Fruit fly (Drosophila melanogaster) whole organism, pupa: ENCODE data around the gene Acp32CD.

Source experiments
- CG10348 ChIP-seq: fragments of 200-800 bp; sonication (Bioruptor generic); IDR thresholded peaks from 2 replicates; pipeline ENCODE4 v1.3.6; 2022; ENCODE audit warnings: missing biosample characterization, missing genetic modification characterization
- CG12605 ChIP-seq: fragments of 200-800 bp; sonication (Bioruptor generic); IDR thresholded peaks from 2 replicates; pipeline ENCODE4 v1.3.6; 2022; ENCODE audit warnings: missing biosample characterization, missing genetic modification characterization
- CG8301 ChIP-seq: fragments of 200-800 bp; sonication (Bioruptor generic); optimal IDR thresholded peaks from 2 replicates; lab custom pipeline; 2018; ENCODE audit warnings: missing biosample characterization, mild to moderate bottlenecking, missing genetic modification characterization
- CG9948 ChIP-seq: fragments of 200-800 bp; sonication (Bioruptor generic); optimal IDR thresholded peaks from 2 replicates; lab custom pipeline; 2018; ENCODE audit warnings: missing biosample characterization, mild to moderate bottlenecking, missing genetic modification characterization, moderate library complexity
- D1 ChIP-seq: fragments of 200-800 bp; sonication (Bioruptor generic); optimal IDR thresholded peaks from 2 replicates; lab custom pipeline; 2018; ENCODE audit warnings: missing biosample characterization, mild to moderate bottlenecking, missing genetic modification characterization, moderate library complexity
- EcR ChIP-seq: fragments of 200-800 bp; sonication (Bioruptor generic); optimal IDR thresholded peaks from 3 replicates; lab custom pipeline; 2019; ENCODE audit warnings: missing biosample characterization, missing genetic modification characterization, mild to moderate bottlenecking, moderate library complexity, missing genetic modification reagents
- Pif1A ChIP-seq: fragments of 200-800 bp; sonication (Bioruptor generic); optimal IDR thresholded peaks from 3 replicates; lab custom pipeline; 2016; ENCODE audit warnings: missing biosample characterization, missing genetic modification characterization
- Pif1B ChIP-seq: fragments of 200-800 bp; sonication (Bioruptor generic); optimal IDR thresholded peaks from 3 replicates; lab custom pipeline; 2016; ENCODE audit warnings: missing biosample characterization, missing genetic modification characterization
- rn ChIP-seq: fragments of 200-800 bp; sonication (Bioruptor generic); IDR thresholded peaks from 2 replicates; pipeline ENCODE4 v1.3.6; 2022; ENCODE audit warnings: missing biosample characterization, missing genetic modification characterization

dm6 chr2L:11046051-11046450 lies 30.6 kb downstream of the Acp32CD start:
- TF ChIP-seq Pif1A (GFP tag; lab: Kevin White, UChicago) (no peak), CG9948 (tag; lab: Kevin White, UChicago) (no peak), EcR (no peak), Pif1B (GFP tag; lab: Kevin White, UChicago) (no peak), D1 (tag; lab: Kevin White, UChicago) (no peak), CG8301 (no peak), rn (GFP tag; lab: Robert Waterston, UW) (no peak), CG10348 (GFP tag; lab: Robert Waterston, UW) (no peak), CG12605 (GFP tag; lab: Robert Waterston, UW) (no peak)
